Worm (Caenorhabditis elegans): ENCODE data around the gene K04C1.3.

K04C1.3 gene

ce11 chrX:14243345-14243961 is at the start of gene K04C1.3:
TSS of gene K04C1.3 (minus strand) at chrX:14243395.
- TF ChIP-seq ztf-23 (GFP tag; IDR thresholded peaks at IDR 0.05) (no peak), ztf-29 (GFP tag; IDR thresholded peaks at IDR 0.05) (no peak), T22C8.4 (GFP tag; IDR thresholded peaks at IDR 0.05) (no peak), flt-1 (GFP tag; IDR thresholded peaks at IDR 0.05) (no peak), ref-1 (GFP tag; conservative IDR thresholded peaks at IDR 0.05) (no peak), med-1 (GFP tag; optimal IDR thresholded peaks at IDR 0.05; ENCODE audit: insufficient read depth) (no peak)

ce11 chrX:14292632-14293031 is 49.4 kb upstream of the K04C1.3 start:
- no peak for TF ChIP-seq klf-2 (GFP tag; conservative IDR thresholded peaks at IDR 0.05)
- TF ChIP-seq ztf-23 (GFP tag; IDR thresholded peaks at IDR 0.05), result no peak
- TF ChIP-seq med-1 (GFP tag; optimal IDR thresholded peaks at IDR 0.05; ENCODE audit: insufficient read depth), result no peak
- TF ChIP-seq tab-1 (GFP tag; IDR thresholded peaks at IDR 0.05), result no peak
- TF ChIP-seq T22C8.4 (GFP tag; IDR thresholded peaks at IDR 0.05), result no peak
- no peak for TF ChIP-seq cog-1 (tag; optimal IDR thresholded peaks at IDR 0.05)
- no peak for TF ChIP-seq ztf-29 (GFP tag; IDR thresholded peaks at IDR 0.05)
- TF ChIP-seq flt-1 (GFP tag; IDR thresholded peaks at IDR 0.05), result no peak

- TF ChIP-seq flt-1 (GFP tag; IDR thresholded peaks at IDR 0.05) (no peak), ztf-29 (GFP tag; IDR thresholded peaks at IDR 0.05) (no peak), klf-2 (GFP tag; conservative IDR thresholded peaks at IDR 0.05) (no peak), cog-1 (tag; optimal IDR thresholded peaks at IDR 0.05) (no peak), T22C8.4 (GFP tag; IDR thresholded peaks at IDR 0.05) (no peak), ref-1 (GFP tag; conservative IDR thresholded peaks at IDR 0.05) (no peak), ztf-23 (GFP tag; IDR thresholded peaks at IDR 0.05) (no peak), med-1 (GFP tag; optimal IDR thresholded peaks at IDR 0.05; ENCODE audit: insufficient read depth) (no peak), tab-1 (GFP tag; IDR thresholded peaks at IDR 0.05) (no peak)
Measured at ce11 chrX:14289993-14290392, 46.8 kb upstream of the K04C1.3 start.

ce11 chrX:14287888-14288287 is 44.7 kb upstream of the K04C1.3 start:
- TF ChIP-seq cog-1 (tag; optimal IDR thresholded peaks at IDR 0.05) (no peak), klf-2 (GFP tag; conservative IDR thresholded peaks at IDR 0.05) (no peak), tab-1 (GFP tag; IDR thresholded peaks at IDR 0.05) (no peak), T22C8.4 (GFP tag; IDR thresholded peaks at IDR 0.05) (no peak), ztf-23 (GFP tag; IDR thresholded peaks at IDR 0.05) (no peak), flt-1 (GFP tag; IDR thresholded peaks at IDR 0.05) (no peak), ztf-29 (GFP tag; IDR thresholded peaks at IDR 0.05) (no peak), med-1 (GFP tag; optimal IDR thresholded peaks at IDR 0.05; ENCODE audit: insufficient read depth) (no peak), ref-1 (GFP tag; conservative IDR thresholded peaks at IDR 0.05) (no peak)

ce11 chrX:14281526-14281925 is 38.3 kb upstream of the K04C1.3 start, which contains the start of gene E02H4.2:
TSS of gene E02H4.2 (minus strand) at chrX:14281626.
- no peak for TF ChIP-seq med-1 (GFP tag; optimal IDR thresholded peaks at IDR 0.05; ENCODE audit: insufficient read depth)
- TF ChIP-seq klf-2 (GFP tag; conservative IDR thresholded peaks at IDR 0.05), result no peak
- TF ChIP-seq ztf-23 (GFP tag; IDR thresholded peaks at IDR 0.05), result no peak
- TF ChIP-seq tab-1 (GFP tag; IDR thresholded peaks at IDR 0.05), result no peak
- TF ChIP-seq flt-1 (GFP tag; IDR thresholded peaks at IDR 0.05), result no peak
- TF ChIP-seq ztf-29 (GFP tag; IDR thresholded peaks at IDR 0.05), result no peak
- TF ChIP-seq T22C8.4 (GFP tag; IDR thresholded peaks at IDR 0.05), result no peak
- TF ChIP-seq cog-1 (tag; optimal IDR thresholded peaks at IDR 0.05), result no peak
- TF ChIP-seq ref-1 (GFP tag; conservative IDR thresholded peaks at IDR 0.05), result no peak

- no peak for TF ChIP-seq klf-2 (GFP tag; conservative IDR thresholded peaks at IDR 0.05)
- TF ChIP-seq tab-1 (GFP tag; IDR thresholded peaks at IDR 0.05), result no peak
- TF ChIP-seq med-1 (GFP tag; optimal IDR thresholded peaks at IDR 0.05; ENCODE audit: insufficient read depth), result no peak
- no peak for TF ChIP-seq ref-1 (GFP tag; conservative IDR thresholded peaks at IDR 0.05)
- TF ChIP-seq cog-1 (tag; optimal IDR thresholded peaks at IDR 0.05), result no peak
- no peak for TF ChIP-seq ztf-29 (GFP tag; IDR thresholded peaks at IDR 0.05)
- no peak for TF ChIP-seq T22C8.4 (GFP tag; IDR thresholded peaks at IDR 0.05)
- no peak for TF ChIP-seq flt-1 (GFP tag; IDR thresholded peaks at IDR 0.05)
- no peak for TF ChIP-seq ztf-23 (GFP tag; IDR thresholded peaks at IDR 0.05)
Measured at ce11 chrX:14267781-14268180, 24.6 kb upstream of the K04C1.3 start, which contains the start of gene del-1. TSS of gene del-1 (plus strand) at chrX:14268081.

ce11 chrX:14267170-14267569 is 24.0 kb upstream of the K04C1.3 start:
- TF ChIP-seq T22C8.4 (GFP tag; IDR thresholded peaks at IDR 0.05) (no peak), ref-1 (GFP tag; conservative IDR thresholded peaks at IDR 0.05) (no peak), flt-1 (GFP tag; IDR thresholded peaks at IDR 0.05) (no peak), med-1 (GFP tag; optimal IDR thresholded peaks at IDR 0.05; ENCODE audit: insufficient read depth) (no peak), ztf-29 (GFP tag; IDR thresholded peaks at IDR 0.05) (no peak)

ce11 chrX:14263473-14263872 is 20.3 kb upstream of the K04C1.3 start, which contains the start of gene E02H4.8:
TSS of gene E02H4.8 (minus strand) at chrX:14263573.
- TF ChIP-seq T22C8.4 (GFP tag; IDR thresholded peaks at IDR 0.05) (no peak), klf-2 (GFP tag; conservative IDR thresholded peaks at IDR 0.05) (no peak), flt-1 (GFP tag; IDR thresholded peaks at IDR 0.05) (no peak), med-1 (GFP tag; optimal IDR thresholded peaks at IDR 0.05; ENCODE audit: insufficient read depth) (no peak), ztf-29 (GFP tag; IDR thresholded peaks at IDR 0.05) (no peak), tab-1 (GFP tag; IDR thresholded peaks at IDR 0.05) (no peak), ztf-23 (GFP tag; IDR thresholded peaks at IDR 0.05) (no peak), ref-1 (GFP tag; conservative IDR thresholded peaks at IDR 0.05) (no peak), cog-1 (tag; optimal IDR thresholded peaks at IDR 0.05) (no peak)

- no peak for TF ChIP-seq klf-2 (GFP tag; conservative IDR thresholded peaks at IDR 0.05)
- no peak for TF ChIP-seq flt-1 (GFP tag; IDR thresholded peaks at IDR 0.05)
- TF ChIP-seq cog-1 (tag; optimal IDR thresholded peaks at IDR 0.05), result no peak
Measured at ce11 chrX:14257661-14258060, 14.5 kb upstream of the K04C1.3 start, which contains the start of gene E02H4.4. TSS of gene E02H4.4 (plus strand) at chrX:14257961.

- TF ChIP-seq cog-1 (tag; optimal IDR thresholded peaks at IDR 0.05) (no peak), T22C8.4 (GFP tag; IDR thresholded peaks at IDR 0.05) (no peak), ztf-23 (GFP tag; IDR thresholded peaks at IDR 0.05) (no peak), med-1 (GFP tag; optimal IDR thresholded peaks at IDR 0.05; ENCODE audit: insufficient read depth) (no peak), flt-1 (GFP tag; IDR thresholded peaks at IDR 0.05) (no peak), klf-2 (GFP tag; conservative IDR thresholded peaks at IDR 0.05) (no peak), ztf-29 (GFP tag; IDR thresholded peaks at IDR 0.05) (no peak), ref-1 (GFP tag; conservative IDR thresholded peaks at IDR 0.05) (no peak)
Measured at ce11 chrX:14255973-14256372, 12.8 kb upstream of the K04C1.3 start, which contains the start of gene E02H4.7. TSS of gene E02H4.7 (plus strand) at chrX:14256273.

All from whole organism, midembryonic.